Worm (Caenorhabditis elegans): ENCODE data around the gene C18D1.2.

DNA sequence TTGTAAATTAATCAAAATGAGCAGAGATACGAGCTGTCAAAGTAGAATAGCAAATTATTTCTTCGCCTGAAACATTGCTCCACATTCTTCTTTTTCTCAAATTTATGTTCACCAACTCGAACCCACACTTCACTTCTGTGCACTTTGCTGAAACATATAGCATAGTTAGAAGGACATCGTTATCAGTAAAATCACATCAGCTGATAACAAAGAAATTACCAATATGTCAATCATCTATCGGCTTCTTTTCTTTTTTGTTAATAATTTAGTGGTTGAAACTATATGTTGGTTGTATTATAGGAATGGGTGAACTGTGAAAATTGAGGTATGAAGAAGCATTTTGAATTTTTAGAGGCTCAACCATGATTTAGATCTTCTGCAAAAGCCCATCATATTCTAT is 38.4 kb downstream of the C18D1.2 start:
- TF ChIP-seq bed-1 (GFP tag; IDR thresholded peaks at IDR 0.05) (no peak), pha-4 (tag; optimal IDR thresholded peaks at IDR 0.05) (no peak), D2030.7 (GFP tag; IDR thresholded peaks at IDR 0.05) (no peak), F10E7.11 (tag; optimal IDR thresholded peaks at IDR 0.05) (no peak), hmg-1.2 (GFP tag; IDR thresholded peaks at IDR 0.05) (no peak), K12H6.12 (tag; optimal IDR thresholded peaks at IDR 0.05) (no peak), hrde-1 (tag; optimal IDR thresholded peaks at IDR 0.05; ENCODE audit: borderline replicate concordance) (no peak), F39B2.1 (GFP tag; IDR thresholded peaks at IDR 0.05) (no peak), egl-44 (GFP tag; IDR thresholded peaks at IDR 0.05) (no peak), mcd-1 (GFP tag; IDR thresholded peaks at IDR 0.05) (no peak), C06A6.2 (GFP tag; conservative IDR thresholded peaks at IDR 0.05) (no peak)
